Fruit fly (Drosophila melanogaster): ENCODE measurements around the gene JhI-21.

JhI-21 gene

DNA sequence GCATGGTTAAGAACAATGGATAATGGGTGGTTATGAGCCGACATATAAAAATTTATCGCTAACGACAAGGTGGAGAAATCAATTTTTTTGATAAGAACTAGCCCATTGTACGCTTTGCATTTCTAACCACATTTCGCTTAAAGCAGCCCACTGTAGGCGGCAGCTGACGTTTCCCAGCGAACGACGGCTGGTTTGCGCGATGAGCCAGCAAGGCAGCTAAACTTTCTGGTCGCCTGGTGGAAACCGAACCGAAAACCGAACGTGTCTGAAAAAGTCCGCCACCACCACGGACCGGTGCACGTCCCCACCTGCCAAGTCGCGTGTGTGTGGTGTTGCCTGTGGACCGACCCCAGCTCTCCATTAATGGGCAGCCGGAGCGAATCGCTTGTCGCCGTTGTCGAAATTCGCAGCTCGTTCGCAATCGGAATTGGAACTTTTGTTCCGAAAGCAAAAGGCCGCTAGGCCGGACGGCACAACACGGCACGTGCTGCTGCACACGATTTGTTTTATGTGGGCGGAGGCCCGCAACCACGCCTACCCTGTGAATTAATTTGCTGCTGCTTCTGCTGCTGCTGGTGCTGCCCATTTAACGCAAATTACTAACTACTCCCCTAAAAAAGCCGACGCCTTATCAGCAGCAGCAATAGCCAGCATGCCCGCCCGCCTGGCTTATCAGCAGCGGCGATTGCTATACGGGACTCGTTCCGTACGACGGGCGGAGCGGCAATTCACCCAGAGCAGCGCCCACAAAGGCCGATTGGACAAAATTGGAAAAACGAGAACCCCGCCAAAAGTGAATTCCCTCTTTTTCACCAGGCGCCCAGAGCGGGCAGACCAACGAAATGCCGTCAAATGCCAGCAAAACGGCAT, 52.7 kb downstream of the JhI-21 start (continued):
- no peak for TF ChIP-seq sna (GFP tag; IDR thresholded peaks at IDR 0.05; ENCODE audit: partially characterized antibody)
- no peak for TF ChIP-seq CG11560 (tag; IDR thresholded peaks at IDR 0.05)
- peak; percentile 33 for TF ChIP-seq CG11504 (tag; optimal IDR thresholded peaks at IDR 0.05)
- TF ChIP-seq CG3726 (GFP tag; IDR thresholded peaks at IDR 0.05), result no peak
- peak; percentile 8 for TF ChIP-seq CG8089 (GFP tag; optimal IDR thresholded peaks at IDR 0.05)
- no peak for TF ChIP-seq CG14050 (GFP tag; IDR thresholded peaks at IDR 0.05)
- no peak for TF ChIP-seq Asciz (GFP tag; optimal IDR thresholded peaks at IDR 0.05)
- no peak for TF ChIP-seq CG3163 (GFP tag; optimal IDR thresholded peaks at IDR 0.05)
- TF ChIP-seq CoRest (tag; optimal IDR thresholded peaks at IDR 0.05), result peak; percentile 37
- TF ChIP-seq CG12071 (GFP tag; optimal IDR thresholded peaks at IDR 0.05), result peak; percentile 16
- peak; percentile 52 for TF ChIP-seq unpg (GFP tag; optimal IDR thresholded peaks at IDR 0.05)
- peak; percentile 43 for TF ChIP-seq Dek (tag; optimal IDR thresholded peaks at IDR 0.05)
- peak; percentile 60 for TF ChIP-seq CG13894 (tag; optimal IDR thresholded peaks at IDR 0.05)
- TF ChIP-seq CG2202 (tag; optimal IDR thresholded peaks at IDR 0.05), result no peak
- TF ChIP-seq CG8944 (GFP tag; optimal IDR thresholded peaks at IDR 0.05), result no peak
- TF ChIP-seq CG4707 (GFP tag; optimal IDR thresholded peaks at IDR 0.05), result peak; percentile 100
- TF ChIP-seq gcm (GFP tag; optimal IDR thresholded peaks at IDR 0.05), result peak; percentile 94
- TF ChIP-seq CG11398 (GFP tag; optimal IDR thresholded peaks at IDR 0.05), result no peak
- no peak for TF ChIP-seq jumu (GFP tag; optimal IDR thresholded peaks at IDR 0.05)
- TF ChIP-seq CG16863 (GFP tag; optimal IDR thresholded peaks at IDR 0.05), result no peak
- no peak for TF ChIP-seq zen (tag; optimal IDR thresholded peaks at IDR 0.05)
- no peak for TF ChIP-seq CG18011 (GFP tag; optimal IDR thresholded peaks at IDR 0.05)
- no peak for TF ChIP-seq Opbp (GFP tag; IDR thresholded peaks at IDR 0.05; ENCODE audit: partially characterized antibody)
- no peak for TF ChIP-seq pita (GFP tag; optimal IDR thresholded peaks at IDR 0.05)
- TF ChIP-seq Lim3 (GFP tag; IDR thresholded peaks at IDR 0.05), result no peak
- TF ChIP-seq ems (GFP tag; optimal IDR thresholded peaks at IDR 0.05), result peak; percentile 1
- no peak for TF ChIP-seq maf-S (GFP tag; optimal IDR thresholded peaks at IDR 0.05)
- TF ChIP-seq pfk (GFP tag; optimal IDR thresholded peaks at IDR 0.05), result no peak
- TF ChIP-seq CG17359 (tag; optimal IDR thresholded peaks at IDR 0.05), result peak; percentile 19
- peak; percentile 36 for TF ChIP-seq ind (GFP tag; optimal IDR thresholded peaks at IDR 0.05)
- peak; percentile 27 for TF ChIP-seq CG3281 (GFP tag; optimal IDR thresholded peaks at IDR 0.05)
- no peak for TF ChIP-seq Tbp (GFP tag; optimal IDR thresholded peaks at IDR 0.05)
- no peak for TF ChIP-seq Adf1 (GFP tag; IDR thresholded peaks at IDR 0.05)
- peak; percentile 25 for TF ChIP-seq pzg (GFP tag; optimal IDR thresholded peaks at IDR 0.05)
- peak; percentile 65 for TF ChIP-seq gem (tag; optimal IDR thresholded peaks at IDR 0.05)
- no peak for TF ChIP-seq NK7.1 (GFP tag; optimal IDR thresholded peaks at IDR 0.05)
- no peak for TF ChIP-seq E2f1 (GFP tag; IDR thresholded peaks at IDR 0.05)
- TF ChIP-seq CG2875 (GFP tag; optimal IDR thresholded peaks at IDR 0.05), result no peak
- TF ChIP-seq mam (GFP tag; optimal IDR thresholded peaks at IDR 0.05), result no peak
- TF ChIP-seq p53 (GFP tag; optimal IDR thresholded peaks at IDR 0.05), result peak; percentile 68
- no peak for TF ChIP-seq ab (GFP tag; optimal IDR thresholded peaks at IDR 0.05)
- TF ChIP-seq CG12942 (GFP tag; optimal IDR thresholded peaks at IDR 0.05), result no peak
- TF ChIP-seq CG9215 (GFP tag; IDR thresholded peaks at IDR 0.05), result no peak
- TF ChIP-seq CG12659 (GFP tag; optimal IDR thresholded peaks at IDR 0.05), result peak; percentile 44
- TF ChIP-seq CG7357 (GFP tag; IDR thresholded peaks at IDR 0.05), result no peak
- no peak for TF ChIP-seq toy (GFP tag; IDR thresholded peaks at IDR 0.05)
- peak; percentile 24 for TF ChIP-seq Sox100B (GFP tag; optimal IDR thresholded peaks at IDR 0.05)
- TF ChIP-seq CG1792 (GFP tag; optimal IDR thresholded peaks at IDR 0.05), result no peak
- no peak for TF ChIP-seq zfh2 (GFP tag; optimal IDR thresholded peaks at IDR 0.05)
